Worm (Caenorhabditis elegans) whole organism, mixed stage, embryonic: ENCODE measurements around the gene ctps-1.

Experiments used
- M03D4.4 ChIP-seq: sonication (generic microtip); optimal IDR thresholded peaks from 2 replicates; lab custom pipeline; 2017; ENCODE audit warnings: mild to moderate bottlenecking, missing genetic modification characterization, missing compliant biosample characterization
- bed-3 ChIP-seq: fragments of 200-800 bp; sonication (Bioruptor generic); optimal IDR thresholded peaks from 3 replicates; lab custom pipeline; 2018; ENCODE audit warnings: mild to moderate bottlenecking, missing genetic modification characterization, moderate library complexity, missing compliant biosample characterization
- blmp-1 ChIP-seq: fragments of 150-350 bp; optimal IDR thresholded peaks from 2 replicates; lab custom pipeline; 2014; ENCODE audit warnings: missing biosample characterization, missing genetic modification characterization
- ceh-43 ChIP-seq: fragments of 200-800 bp; sonication (Bioruptor generic); optimal IDR thresholded peaks from 2 replicates; lab custom pipeline; 2018; ENCODE audit warnings: mild to moderate bottlenecking, missing genetic modification characterization, moderate library complexity, missing compliant biosample characterization
- ceh-83 ChIP-seq: fragments of 200-800 bp; sonication (Bioruptor generic); optimal IDR thresholded peaks from 2 replicates; lab custom pipeline; 2018; ENCODE audit warnings: mild to moderate bottlenecking, missing genetic modification characterization, missing compliant biosample characterization
- cnd-1 ChIP-seq: fragments of 200-800 bp; sonication (Bioruptor generic); optimal IDR thresholded peaks from 2 replicates; lab custom pipeline; 2018; ENCODE audit warnings: mild to moderate bottlenecking, missing genetic modification characterization, missing compliant biosample characterization
- drap-1 ChIP-seq: fragments of 200-800 bp; sonication (Bioruptor generic); optimal IDR thresholded peaks from 3 replicates; lab custom pipeline; 2018; ENCODE audit warnings: mild to moderate bottlenecking, missing genetic modification characterization, missing compliant biosample characterization
- elt-1 ChIP-seq: sonication (generic microtip); optimal IDR thresholded peaks from 2 replicates; lab custom pipeline; 2017; ENCODE audit warnings: missing genetic modification characterization, mild to moderate bottlenecking, missing compliant biosample characterization, antibody characterized with exemption, moderate library complexity, borderline replicate concordance; ENCODE audit not compliant: insufficient read depth
- elt-3 ChIP-seq: fragments of 150-350 bp; optimal IDR thresholded peaks from 2 replicates; lab custom pipeline; 2014; ENCODE audit warnings: missing biosample characterization, missing genetic modification characterization
- flh-1 ChIP-seq: fragments of 200-800 bp; sonication (Bioruptor generic); optimal IDR thresholded peaks from 2 replicates; lab custom pipeline; 2018; ENCODE audit warnings: mild to moderate bottlenecking, missing genetic modification characterization, moderate library complexity, missing compliant biosample characterization
- ham-2 ChIP-seq: fragments of 200-800 bp; sonication (Bioruptor generic); optimal IDR thresholded peaks from 2 replicates; lab custom pipeline; 2018; ENCODE audit warnings: mild to moderate bottlenecking, missing genetic modification characterization, missing compliant biosample characterization
- lin-13 ChIP-seq: fragments of 150-350 bp; optimal IDR thresholded peaks from 2 replicates; lab custom pipeline; 2014; ENCODE audit warnings: missing biosample characterization, missing genetic modification characterization
- lin-32 ChIP-seq: fragments of 200-800 bp; sonication (Bioruptor generic); optimal IDR thresholded peaks from 2 replicates; lab custom pipeline; 2018; ENCODE audit warnings: mild to moderate bottlenecking, missing genetic modification characterization, missing compliant biosample characterization
- lsy-2 ChIP-seq: fragments of 150-350 bp; optimal IDR thresholded peaks from 2 replicates; lab custom pipeline; 2014; ENCODE audit warnings: missing biosample characterization, missing genetic modification characterization
- mab-5 ChIP-seq: fragments of 150-350 bp; optimal IDR thresholded peaks from 2 replicates; lab custom pipeline; 2014; ENCODE audit warnings: missing biosample characterization, missing genetic modification characterization
- mep-1 ChIP-seq: fragments of 150-350 bp; optimal IDR thresholded peaks from 2 replicates; lab custom pipeline; 2017; ENCODE audit warnings: missing biosample characterization, missing genetic modification reagents, missing genetic modification characterization, inconsistent platforms
- mls-2 ChIP-seq: sonication (generic microtip); optimal IDR thresholded peaks from 2 replicates; lab custom pipeline; 2016; ENCODE audit warnings: mild to moderate bottlenecking, missing genetic modification characterization, moderate library complexity, missing compliant biosample characterization
- nhr-12 ChIP-seq: fragments of 150-350 bp; optimal IDR thresholded peaks from 2 replicates; lab custom pipeline; 2014; ENCODE audit warnings: missing biosample characterization, missing genetic modification characterization
- nhr-2 ChIP-seq: fragments of 150-350 bp; optimal IDR thresholded peaks from 2 replicates; lab custom pipeline; 2014; ENCODE audit warnings: missing biosample characterization, missing genetic modification characterization
- nhr-237 ChIP-seq: fragments of 150-350 bp; optimal IDR thresholded peaks from 2 replicates; lab custom pipeline; 2014; ENCODE audit warnings: missing biosample characterization, missing genetic modification characterization
- nhr-28 ChIP-seq: fragments of 150-350 bp; optimal IDR thresholded peaks from 2 replicates; lab custom pipeline; 2014; ENCODE audit warnings: missing biosample characterization, missing genetic modification characterization
- nhr-76 ChIP-seq: sonication (generic microtip); optimal IDR thresholded peaks from 2 replicates; lab custom pipeline; 2017; ENCODE audit warnings: missing biosample characterization, missing genetic modification characterization
- pha-4 ChIP-seq: fragments of 150-350 bp; optimal IDR thresholded peaks from 2 replicates; lab custom pipeline; 2018; ENCODE audit warnings: missing biosample characterization, missing genetic modification reagents, missing genetic modification characterization
- sem-2 ChIP-seq: fragments of 200-800 bp; sonication (Bioruptor generic); optimal IDR thresholded peaks from 2 replicates; lab custom pipeline; 2018; ENCODE audit warnings: mild to moderate bottlenecking, missing genetic modification characterization, missing compliant biosample characterization
- snpc-4 ChIP-seq: fragments of 150-350 bp; optimal IDR thresholded peaks from 2 replicates; lab custom pipeline; 2014; ENCODE audit warnings: missing biosample characterization, missing genetic modification characterization
- sptf-1 ChIP-seq: sonication (generic microtip); optimal IDR thresholded peaks from 2 replicates; lab custom pipeline; 2017; ENCODE audit warnings: mild to moderate bottlenecking, missing genetic modification characterization, moderate library complexity, missing compliant biosample characterization
- tbx-8 ChIP-seq: fragments of 200-800 bp; sonication (Bioruptor generic); optimal IDR thresholded peaks from 2 replicates; lab custom pipeline; 2018; ENCODE audit warnings: mild to moderate bottlenecking, missing genetic modification characterization, moderate library complexity, missing compliant biosample characterization
- unc-120 ChIP-seq: sonication (generic microtip); optimal IDR thresholded peaks from 2 replicates; lab custom pipeline; 2017; ENCODE audit warnings: missing genetic modification characterization, missing compliant biosample characterization; ENCODE audit not compliant: poor library complexity, severe bottlenecking
- unc-39 ChIP-seq: fragments of 150-350 bp; optimal IDR thresholded peaks from 2 replicates; lab custom pipeline; 2014; ENCODE audit warnings: missing biosample characterization, missing genetic modification characterization
- unc-62 ChIP-seq: fragments of 150-350 bp; optimal IDR thresholded peaks from 2 replicates; lab custom pipeline; 2014; ENCODE audit warnings: missing biosample characterization, missing genetic modification reagents, missing genetic modification characterization
- zip-8 ChIP-seq: fragments of 150-350 bp; optimal IDR thresholded peaks from 2 replicates; lab custom pipeline; 2014; ENCODE audit warnings: missing biosample characterization, missing genetic modification characterization
- ztf-11 ChIP-seq: fragments of 150-350 bp; optimal IDR thresholded peaks from 2 replicates; lab custom pipeline; 2014; ENCODE audit warnings: missing biosample characterization, missing genetic modification characterization

The ctps-1 gene

DNA sequence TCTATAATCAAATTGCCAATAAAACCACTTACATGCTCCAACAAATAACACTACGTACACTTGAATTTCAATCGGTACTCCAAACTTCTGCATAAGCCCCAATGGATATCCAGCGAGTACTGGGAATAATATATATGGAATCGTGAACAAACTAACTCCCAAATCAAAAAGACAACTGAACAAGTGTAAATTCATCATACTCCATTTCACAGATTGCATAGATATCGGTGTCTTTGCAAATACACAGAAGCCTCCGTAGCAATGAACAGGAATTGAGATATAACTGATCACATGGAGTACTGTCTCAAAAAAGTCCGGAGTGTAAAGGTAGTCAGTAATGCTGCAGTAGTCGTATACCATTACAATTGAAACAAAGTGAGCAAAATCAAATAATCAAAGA lies 34.7 kb downstream of the ctps-1 start, which contains the start of gene srh-214:
TSS of gene srh-214 (minus strand) at position 360 of the 400 bp plus-strand sequence.
- no peak for TF ChIP-seq nhr-76
- TF ChIP-seq ham-2, result no peak
- TF ChIP-seq ztf-11 (tag; lab: Kevin White, UChicago), result no peak
- no peak for TF ChIP-seq nhr-12 (tag; lab: Kevin White, UChicago)
- TF ChIP-seq mep-1 (tag; lab: Kevin White, UChicago), result no peak
- no peak for TF ChIP-seq tbx-8 (GFP tag; lab: Kevin White, UChicago)
- TF ChIP-seq elt-3 (tag; lab: Kevin White, UChicago), result no peak
- no peak for TF ChIP-seq lin-32 (GFP tag; lab: Kevin White, UChicago)
- TF ChIP-seq ceh-83 (GFP tag; lab: Kevin White, UChicago), result no peak
- TF ChIP-seq elt-1, result no peak
- no peak for TF ChIP-seq sptf-1 (tag; lab: Kevin White, UChicago)
- TF ChIP-seq nhr-237 (tag; lab: Kevin White, UChicago), result no peak
- no peak for TF ChIP-seq ceh-43
- TF ChIP-seq nhr-28, result no peak
- TF ChIP-seq unc-120 (tag; lab: Kevin White, UChicago), result no peak
- TF ChIP-seq bed-3 (GFP tag; lab: Kevin White, UChicago), result no peak
- TF ChIP-seq flh-1 (GFP tag; lab: Kevin White, UChicago), result no peak
- no peak for TF ChIP-seq mab-5 (tag; lab: Kevin White, UChicago)

DNA sequence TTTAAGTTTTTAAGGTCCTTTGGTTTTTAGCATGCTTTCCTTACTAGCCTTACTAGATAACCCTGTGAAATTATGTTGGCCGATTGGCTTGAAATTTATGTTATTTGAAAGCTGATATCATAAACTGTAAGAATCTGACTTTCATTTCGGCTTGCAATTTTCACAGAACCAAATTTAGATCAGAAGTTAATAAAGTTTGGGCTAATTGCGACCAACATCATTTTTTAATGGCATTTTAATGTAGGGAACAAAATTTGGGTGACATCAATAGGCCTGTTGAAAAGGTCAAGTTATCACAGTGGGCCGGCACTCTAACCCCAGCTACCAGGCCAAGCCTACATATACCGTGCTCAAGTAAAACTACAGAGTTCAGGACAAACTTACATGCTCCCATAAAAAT lies 36.6 kb downstream of the ctps-1 start:
- TF ChIP-seq lin-32 (GFP tag; lab: Kevin White, UChicago) (no peak), pha-4 (tag; lab: Kevin White, UChicago) (no peak), lin-13 (no peak), nhr-76 (no peak), sem-2 (no peak), ceh-83 (GFP tag; lab: Kevin White, UChicago) (no peak), sptf-1 (tag; lab: Kevin White, UChicago) (no peak), bed-3 (GFP tag; lab: Kevin White, UChicago) (no peak), unc-120 (tag; lab: Kevin White, UChicago) (no peak), lsy-2 (tag; lab: Kevin White, UChicago) (no peak), elt-3 (tag; lab: Kevin White, UChicago) (no peak), unc-39 (tag; lab: Kevin White, UChicago) (no peak), nhr-28 (no peak), mls-2 (no peak)
- TF ChIP-seq, all 35 proteins: peak for 0

DNA sequence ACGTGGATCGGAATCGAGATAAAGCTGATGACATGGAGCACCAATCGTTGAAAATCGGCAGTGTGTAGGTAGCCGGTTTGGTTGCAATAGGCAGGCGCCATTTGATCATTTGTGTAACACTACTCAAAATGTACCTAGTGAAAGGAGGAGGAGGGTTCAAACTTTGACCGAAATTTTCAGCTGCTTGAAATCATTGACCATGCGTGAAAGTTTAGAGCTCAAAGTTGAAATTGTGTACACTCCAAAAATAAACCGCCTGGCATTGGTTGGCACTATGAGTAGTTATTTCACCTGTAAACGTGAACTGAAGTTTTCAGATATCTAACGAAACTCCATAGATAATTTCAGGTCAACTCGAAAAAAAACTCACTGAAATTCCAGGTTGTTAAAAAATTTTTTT lies 37.2 kb downstream of the ctps-1 start, which contains the start of gene srh-215:
TSS of gene srh-215 (minus strand) at position 101 of the 400 bp plus-strand sequence.
- TF ChIP-seq nhr-237 (tag; lab: Kevin White, UChicago) (no peak), zip-8 (tag; lab: Kevin White, UChicago) (no peak), M03D4.4 (no peak), elt-1 (no peak), flh-1 (GFP tag; lab: Kevin White, UChicago) (no peak), nhr-2 (no peak), snpc-4 (no peak), sptf-1 (tag; lab: Kevin White, UChicago) (no peak), elt-3 (tag; lab: Kevin White, UChicago) (no peak), lin-13 (no peak), unc-120 (tag; lab: Kevin White, UChicago) (no peak)

DNA sequence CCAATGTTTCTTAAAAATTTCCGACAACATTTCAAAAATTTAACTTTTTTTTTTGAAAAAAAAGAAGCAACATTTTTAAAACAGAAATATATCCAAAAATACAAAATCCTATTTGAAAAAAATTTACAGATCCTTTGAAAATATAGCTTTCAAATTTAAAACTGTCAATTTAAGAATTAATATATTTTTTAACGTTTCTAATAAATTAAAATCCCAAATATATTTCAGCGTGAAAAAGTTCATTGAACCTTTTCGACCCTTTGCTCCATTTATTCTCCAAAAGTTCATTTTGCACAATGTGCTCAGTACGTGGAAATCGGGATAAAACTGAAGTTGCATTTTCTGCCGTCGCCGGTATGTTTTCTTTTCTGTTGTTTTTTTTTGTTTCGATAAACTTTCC lies 38.2 kb downstream of the ctps-1 start, which contains the start of gene phy-3:
TSS of gene phy-3 (plus strand) at position 301 of the 400 bp plus-strand sequence.
- TF ChIP-seq sem-2 (no peak), lin-13 (no peak), lsy-2 (tag; lab: Kevin White, UChicago) (no peak), elt-1 (no peak), tbx-8 (GFP tag; lab: Kevin White, UChicago) (no peak), nhr-28 (no peak), pha-4 (tag; lab: Kevin White, UChicago) (no peak), unc-62 (GFP tag; lab: Kevin White, UChicago) (no peak), blmp-1 (tag; lab: Kevin White, UChicago) (no peak), elt-3 (tag; lab: Kevin White, UChicago) (no peak), nhr-76 (no peak), flh-1 (GFP tag; lab: Kevin White, UChicago) (no peak), mab-5 (tag; lab: Kevin White, UChicago) (no peak), snpc-4 (no peak), ceh-83 (GFP tag; lab: Kevin White, UChicago) (no peak), M03D4.4 (no peak), ceh-43 (no peak), nhr-2 (no peak), cnd-1 (tag; lab: Kevin White, UChicago) (no peak), drap-1 (no peak)
